Worm (Caenorhabditis elegans) whole organism, L3 larva: Measurements from ENCODE around the gene ZK105.3.

ENCODE experiments used
- nhr-76 ChIP-seq: fragments of 150-350 bp; sonication (generic microtip); optimal IDR thresholded peaks from 5 replicates; lab custom pipeline; 2014; ENCODE audit warnings: missing biosample characterization, missing genetic modification characterization
- pha-4 ChIP-seq: fragments of 150-350 bp; optimal IDR thresholded peaks from 2 replicates; lab custom pipeline; 2014; ENCODE audit warnings: missing biosample characterization, missing genetic modification reagents, missing genetic modification characterization
- unc-39 ChIP-seq: sonication (generic microtip); optimal IDR thresholded peaks from 4 replicates; lab custom pipeline; 2017; ENCODE audit warnings: missing biosample characterization, missing genetic modification characterization

ce11 chrV:7689888-7690287, 7.1 kb upstream of the ZK105.3 start, which contains the start of gene C12D5.9:
- no peak for TF ChIP-seq pha-4
- no peak for TF ChIP-seq unc-39 (tag; lab: Kevin White, UChicago)
- no peak for TF ChIP-seq nhr-76 (tag; lab: Kevin White, UChicago)
